Worm (Caenorhabditis elegans) whole organism, late embryonic: Measurements from ENCODE around the gene znf-593.

ENCODE experiments used
- fkh-10 ChIP-seq: fragments of 150-350 bp; optimal IDR thresholded peaks from 2 replicates; lab custom pipeline; 2014; ENCODE audit warnings: missing biosample characterization, missing genetic modification reagents, missing genetic modification characterization
- hlh-6 ChIP-seq: sonication (generic microtip); optimal IDR thresholded peaks from 2 replicates; lab custom pipeline; 2016; ENCODE audit warnings: missing genotype, missing genetic modification characterization, missing compliant biosample characterization
- pqm-1 ChIP-seq: sonication (generic microtip); optimal IDR thresholded peaks from 2 replicates; lab custom pipeline; 2016; ENCODE audit warnings: missing genetic modification characterization, missing compliant biosample characterization
- pros-1 ChIP-seq: fragments of 150-350 bp; optimal IDR thresholded peaks from 2 replicates; lab custom pipeline; 2014; ENCODE audit warnings: missing biosample characterization, missing genetic modification reagents, missing genetic modification characterization
- syd-9 ChIP-seq: sonication (generic microtip); optimal IDR thresholded peaks from 2 replicates; lab custom pipeline; 2016; ENCODE audit warnings: mild to moderate bottlenecking, missing genetic modification characterization, moderate library complexity, missing compliant biosample characterization

DNA sequence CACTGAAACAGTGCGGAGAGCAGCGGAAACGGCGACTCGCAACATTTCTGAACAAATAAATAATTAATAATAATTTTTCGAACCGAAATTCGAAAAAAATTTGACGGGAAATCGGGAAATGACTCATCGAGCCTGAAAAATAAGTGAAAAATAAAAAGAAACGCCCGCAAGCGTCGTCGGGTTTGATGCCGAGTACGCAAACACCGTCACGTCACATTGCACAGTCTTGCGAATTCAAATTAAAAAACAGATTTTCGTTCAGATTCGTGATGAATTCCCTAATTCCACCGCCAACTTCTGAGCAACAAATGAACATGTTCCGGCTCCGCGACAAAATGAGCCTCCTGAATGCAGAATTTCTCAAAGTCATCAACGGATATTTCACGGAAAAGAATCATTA is 2.9 kb downstream of the znf-593 start, which contains the start of the genes ndab-1 and npp-16:
- no peak for TF ChIP-seq syd-9 (tag; lab: Kevin White, UChicago)
- TF ChIP-seq hlh-6 (tag; lab: Kevin White, UChicago) = no peak
- no peak for TF ChIP-seq fkh-10 (GFP tag; lab: Kevin White, UChicago)
- TF ChIP-seq pros-1 (tag; lab: Kevin White, UChicago) = no peak
- TF ChIP-seq pqm-1 (tag; lab: Kevin White, UChicago) = no peak
